Worm (Caenorhabditis elegans) whole organism, L1 larva: ENCODE results near the gene K12B6.9.

Source experiments
- C16A3.4 ChIP-seq: fragments of 150-350 bp; optimal IDR thresholded peaks from 2 replicates; lab custom pipeline; 2014; ENCODE audit warnings: missing biosample characterization, missing genetic modification characterization
- ama-1 ChIP-seq: fragments of 150-350 bp; optimal IDR thresholded peaks from 2 replicates; lab custom pipeline; 2014
- blmp-1 ChIP-seq: fragments of 150-350 bp; optimal IDR thresholded peaks from 2 replicates; lab custom pipeline; 2014; ENCODE audit warnings: missing biosample characterization, missing genetic modification characterization
- ceh-63 ChIP-seq: fragments of 200-800 bp; sonication (Bioruptor generic); optimal IDR thresholded peaks from 2 replicates; lab custom pipeline; 2018; ENCODE audit warnings: mild to moderate bottlenecking, missing genetic modification characterization, missing compliant biosample characterization
- ceh-90 ChIP-seq: sonication (generic microtip); optimal IDR thresholded peaks from 2 replicates; lab custom pipeline; 2016; ENCODE audit warnings: missing genetic modification characterization, missing compliant biosample characterization
- dsc-1 ChIP-seq: sonication (generic microtip); optimal IDR thresholded peaks from 2 replicates; lab custom pipeline; 2016; ENCODE audit warnings: mild to moderate bottlenecking, missing genetic modification characterization, missing compliant biosample characterization
- efl-1 ChIP-seq, 4 experiments: fragments of 150-350 bp; optimal IDR thresholded peaks in 3 of 4; peaks in 1 of 4; 1 replicate in 1 of 4; 2 replicates in 3 of 4; lab custom pipeline; 2014; ENCODE audit warnings: missing biosample characterization in 2 of 4, missing genetic modification characterization in 2 of 4, missing genetic modification reagents in 2 of 4
- efl-3 ChIP-seq: fragments of 200-800 bp; sonication (Bioruptor generic); optimal IDR thresholded peaks from 2 replicates; lab custom pipeline; 2018; ENCODE audit warnings: mild to moderate bottlenecking, missing genetic modification characterization, missing compliant biosample characterization
- egl-27 ChIP-seq, 2 experiments: fragments of 150-350 bp in 1 of 2; sonication (generic microtip); optimal IDR thresholded peaks; 3 replicates each; lab custom pipeline; 2017 to 2018; ENCODE audit warnings: missing biosample characterization in 2 of 2, missing genetic modification characterization in 2 of 2, missing genetic modification reagents in 2 of 2
- elt-2 ChIP-seq: sonication (generic microtip); optimal IDR thresholded peaks from 2 replicates; lab custom pipeline; 2016; ENCODE audit warnings: missing genetic modification characterization, mild to moderate bottlenecking, inconsistent platforms, missing compliant biosample characterization, missing genetic modification reagents
- ets-5 ChIP-seq: fragments of 200-800 bp; sonication (Bioruptor generic); IDR thresholded peaks from 2 replicates; pipeline ENCODE4 v1.3.6; 2022; ENCODE audit warnings: missing genetic modification characterization, missing compliant biosample characterization
- fkh-10 ChIP-seq: sonication (generic microtip); optimal IDR thresholded peaks from 2 replicates; lab custom pipeline; 2017; ENCODE audit warnings: missing biosample characterization, missing genetic modification reagents, missing genetic modification characterization
- fos-1 ChIP-seq: fragments of 150-350 bp; optimal IDR thresholded peaks from 2 replicates; lab custom pipeline; 2014; ENCODE audit warnings: missing biosample characterization, missing genetic modification characterization
- hpl-2 ChIP-seq: fragments of 150-350 bp; optimal IDR thresholded peaks from 2 replicates; lab custom pipeline; 2014; ENCODE audit warnings: missing biosample characterization, missing genetic modification reagents, missing genetic modification characterization
- isw-1 ChIP-seq: fragments of 200-800 bp; sonication (Bioruptor generic); IDR thresholded peaks from 2 replicates; pipeline ENCODE4 v1.3.6; 2022; ENCODE audit warnings: missing genetic modification characterization, missing compliant biosample characterization
- lin-14 ChIP-seq: fragments of 200-800 bp; sonication (Bioruptor generic); optimal IDR thresholded peaks from 2 replicates; lab custom pipeline; 2018; ENCODE audit warnings: mild to moderate bottlenecking, missing genetic modification characterization, moderate library complexity, missing compliant biosample characterization
- lir-3 ChIP-seq: sonication (generic microtip); optimal IDR thresholded peaks from 2 replicates; lab custom pipeline; 2016; ENCODE audit warnings: mild to moderate bottlenecking, missing genetic modification characterization, moderate library complexity, missing compliant biosample characterization; ENCODE audit not compliant: poor library complexity
- mep-1 ChIP-seq: fragments of 150-350 bp; optimal IDR thresholded peaks from 2 replicates; lab custom pipeline; 2014; ENCODE audit warnings: missing biosample characterization, missing genetic modification characterization
- nhr-11 ChIP-seq: fragments of 150-350 bp; optimal IDR thresholded peaks from 2 replicates; lab custom pipeline; 2014; ENCODE audit warnings: missing biosample characterization, missing genetic modification characterization
- nhr-237 ChIP-seq: fragments of 150-350 bp; optimal IDR thresholded peaks from 2 replicates; lab custom pipeline; 2014; ENCODE audit warnings: missing biosample characterization, missing genetic modification characterization
- nhr-47 ChIP-seq: sonication (generic microtip); optimal IDR thresholded peaks from 2 replicates; lab custom pipeline; 2016; ENCODE audit warnings: mild to moderate bottlenecking, missing genetic modification characterization, moderate library complexity, missing compliant biosample characterization
- nhr-71 ChIP-seq: sonication (generic microtip); optimal IDR thresholded peaks from 2 replicates; lab custom pipeline; 2016; ENCODE audit warnings: mild to moderate bottlenecking, missing genetic modification characterization, moderate library complexity, missing compliant biosample characterization
- nhr-77 ChIP-seq: fragments of 150-350 bp; optimal IDR thresholded peaks from 2 replicates; lab custom pipeline; 2014; ENCODE audit warnings: missing biosample characterization, missing genetic modification characterization
- pax-3 ChIP-seq: fragments of 200-800 bp; sonication (Bioruptor generic); optimal IDR thresholded peaks from 2 replicates; lab custom pipeline; 2018; ENCODE audit warnings: mild to moderate bottlenecking, missing genetic modification characterization, moderate library complexity, missing compliant biosample characterization
- rnt-1 ChIP-seq: sonication (generic microtip); optimal IDR thresholded peaks from 2 replicates; lab custom pipeline; 2016; ENCODE audit warnings: mild to moderate bottlenecking, missing genetic modification characterization, moderate library complexity, missing compliant biosample characterization
- snu-23 ChIP-seq: sonication (generic microtip); optimal IDR thresholded peaks from 2 replicates; lab custom pipeline; 2016; ENCODE audit warnings: missing genetic modification characterization, missing compliant biosample characterization
- sptf-1 ChIP-seq: fragments of 150-350 bp; optimal IDR thresholded peaks from 2 replicates; lab custom pipeline; 2014; ENCODE audit warnings: missing biosample characterization, missing genetic modification characterization
- sup-37 ChIP-seq: fragments of 200-800 bp; sonication (Bioruptor generic); optimal IDR thresholded peaks from 2 replicates; lab custom pipeline; 2018; ENCODE audit warnings: mild to moderate bottlenecking, missing genetic modification characterization, missing compliant biosample characterization
- swsn-7 ChIP-seq: sonication (generic microtip); optimal IDR thresholded peaks from 2 replicates; lab custom pipeline; 2016; ENCODE audit warnings: missing genetic modification characterization, missing compliant biosample characterization
- unc-30 ChIP-seq: sonication (generic microtip); optimal IDR thresholded peaks from 2 replicates; lab custom pipeline; 2017; ENCODE audit warnings: missing biosample characterization, missing genetic modification characterization
- unc-62 ChIP-seq: fragments of 150-350 bp; optimal IDR thresholded peaks from 2 replicates; lab custom pipeline; 2014; ENCODE audit warnings: missing biosample characterization, missing genetic modification reagents, missing genetic modification characterization
- unc-86 ChIP-seq: sonication (generic microtip); optimal IDR thresholded peaks from 2 replicates; lab custom pipeline; 2016; ENCODE audit warnings: missing genetic modification characterization, missing compliant biosample characterization
- unc-98 ChIP-seq: fragments of 200-800 bp; sonication (Bioruptor generic); IDR thresholded peaks from 2 replicates; pipeline ENCODE4 v1.3.6; 2022; ENCODE audit warnings: missing genetic modification characterization, missing compliant biosample characterization
- xbp-1 ChIP-seq: sonication (generic microtip); optimal IDR thresholded peaks from 2 replicates; lab custom pipeline; 2016; ENCODE audit warnings: missing genetic modification characterization, missing compliant biosample characterization
- zag-1 ChIP-seq: fragments of 150-350 bp; optimal IDR thresholded peaks from 2 replicates; lab custom pipeline; 2014; ENCODE audit warnings: missing biosample characterization, missing genetic modification characterization
- zip-4 ChIP-seq: fragments of 200-800 bp; sonication (Bioruptor generic); optimal IDR thresholded peaks from 2 replicates; lab custom pipeline; 2018; ENCODE audit warnings: mild to moderate bottlenecking, missing genetic modification characterization, moderate library complexity, missing compliant biosample characterization

Gene K12B6.9

DNA sequence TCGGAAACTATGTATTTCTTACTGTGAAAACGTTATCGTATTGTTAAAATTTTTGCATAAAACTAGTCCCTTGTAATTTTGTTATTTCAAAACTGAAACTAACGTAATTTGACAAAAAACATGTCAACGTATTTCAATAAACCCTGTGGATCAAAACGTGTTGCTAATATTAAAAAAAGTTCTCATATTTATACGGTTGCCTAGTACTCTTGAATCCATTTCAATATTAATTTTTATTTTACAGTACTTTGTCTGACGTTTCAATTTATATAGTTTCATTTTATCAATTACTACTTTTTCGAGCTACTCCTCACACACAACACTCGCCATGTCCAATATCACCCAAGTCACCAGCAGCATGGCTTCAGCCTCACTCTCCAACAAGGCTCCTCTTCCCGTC is 11.0 kb upstream of the K12B6.9 start, which contains the start of gene sago-1:
Gene sago-1 (plus strand): TSS at position 301 of the 400 bp plus-strand sequence.
- TF ChIP-seq unc-30 (tag; lab: Kevin White, UChicago) (no peak), fkh-10 (no peak), nhr-77 (tag; lab: Kevin White, UChicago) (no peak), elt-2 (tag; lab: Kevin White, UChicago) (no peak), unc-98 (GFP tag; lab: Robert Waterston, UW) (no peak), nhr-71 (tag; lab: Kevin White, UChicago) (no peak), mep-1 (no peak), xbp-1 (tag; lab: Kevin White, UChicago) (no peak), fos-1 (tag; lab: Kevin White, UChicago) (no peak)
- TF ChIP-seq, all 84 proteins: peak for 0

- peak; percentile 68 for TF ChIP-seq blmp-1 (tag; lab: Kevin White, UChicago)
- TF ChIP-seq lir-3 (tag; lab: Kevin White, UChicago): no peak
- TF ChIP-seq, all 84 proteins: peak for 1
Measured at ce11 chrV:6302465-6302864, 10.0 kb upstream of the K12B6.9 start.

DNA sequence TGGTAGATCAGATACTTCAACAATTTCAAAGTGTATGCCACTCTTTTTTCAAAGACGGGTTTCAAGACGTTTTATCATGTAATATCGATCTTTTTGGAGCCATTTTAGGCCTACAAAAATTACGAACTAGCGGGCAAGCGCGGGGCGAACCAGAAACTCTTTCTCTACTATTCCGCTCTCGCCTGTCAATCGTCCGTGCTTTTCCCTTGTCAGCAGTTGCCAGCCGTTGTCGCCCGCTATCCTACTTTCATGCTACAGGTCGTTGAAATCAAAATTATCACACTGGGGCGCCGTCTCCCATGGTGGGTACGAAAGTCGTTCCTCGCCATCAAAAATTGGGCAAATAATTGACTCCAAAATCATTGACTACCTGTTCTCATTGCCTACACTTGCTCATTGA is 8.6 kb upstream of the K12B6.9 start:
- TF ChIP-seq zag-1 (tag; lab: Kevin White, UChicago) (no peak), dsc-1 (no peak), ceh-63 (no peak), nhr-47 (no peak), isw-1 (GFP tag; lab: Robert Waterston, UW) (no peak), unc-98 (GFP tag; lab: Robert Waterston, UW) (no peak), rnt-1 (no peak), egl-27 (tag; optimal IDR thresholded peaks at IDR 0.05; lab: Kevin White, UChicago) (no peak), snu-23 (GFP tag; lab: Kevin White, UChicago) (no peak), lin-14 (GFP tag; lab: Kevin White, UChicago) (no peak), C16A3.4 (no peak), swsn-7 (no peak), zip-4 (GFP tag; lab: Kevin White, UChicago) (no peak), unc-62 (GFP tag; lab: Kevin White, UChicago) (no peak), nhr-11 (tag; lab: Kevin White, UChicago) (no peak), nhr-71 (tag; lab: Kevin White, UChicago) (no peak), ets-5 (GFP tag; lab: Robert Waterston, UW) (no peak), ceh-90 (tag; lab: Kevin White, UChicago) (no peak), nhr-237 (tag; lab: Kevin White, UChicago) (no peak)

DNA sequence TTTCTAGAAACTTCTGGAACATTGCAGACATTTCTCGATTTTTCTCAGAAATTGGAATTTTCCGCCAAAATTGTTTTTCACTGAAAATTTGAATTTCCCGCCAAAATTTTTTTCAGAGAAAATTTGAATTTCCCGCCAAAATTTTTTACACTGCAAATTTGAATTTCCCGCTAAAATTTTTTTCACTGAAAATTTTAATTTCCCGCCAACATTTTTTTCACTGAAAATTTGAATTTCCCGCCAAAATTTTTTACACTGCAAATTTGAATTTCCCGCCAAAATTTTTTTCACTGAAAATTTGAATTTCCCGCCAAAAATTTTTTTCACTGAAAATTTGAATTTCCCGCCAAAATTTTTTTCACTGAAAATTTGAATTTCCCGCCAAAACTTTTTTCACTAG is 4.1 kb upstream of the K12B6.9 start:
- peak; percentile 64 for TF ChIP-seq unc-98 (GFP tag; lab: Robert Waterston, UW)

DNA sequence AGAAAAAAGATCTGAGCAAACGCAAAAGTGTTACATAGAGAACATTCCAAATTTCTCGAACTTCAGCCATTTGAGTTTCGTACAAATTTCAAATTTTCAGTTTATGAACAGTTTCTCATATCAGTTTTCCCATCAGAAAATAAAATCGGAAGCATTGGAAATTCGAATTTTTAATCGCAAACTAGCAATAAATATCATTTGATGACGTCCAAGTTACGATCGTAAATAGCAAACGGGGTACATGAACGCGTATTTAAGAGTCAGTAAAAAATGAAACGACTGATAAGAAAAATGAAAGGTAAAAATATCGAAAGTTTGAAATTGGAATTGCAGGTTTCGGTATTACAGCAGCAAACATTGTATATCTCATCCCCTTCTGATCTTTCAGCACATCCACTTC is 1.2 kb downstream of the K12B6.9 start:
- no peak for TF ChIP-seq nhr-237 (tag; lab: Kevin White, UChicago)
- peak; percentile 28 for TF ChIP-seq elt-2 (tag; lab: Kevin White, UChicago)
- TF ChIP-seq hpl-2 (GFP tag; lab: Kevin White, UChicago): no peak
- TF ChIP-seq sptf-1 (tag; lab: Kevin White, UChicago): no peak
- no peak for TF ChIP-seq efl-1 (optimal IDR thresholded peaks at IDR 0.05; lab: Kevin White, UChicago)
- peak in 1 of 2 experiments; percentile 64 for TF ChIP-seq efl-1 (GFP tag; optimal IDR thresholded peaks at IDR 0.05 in 1 of 2; lab: Kevin White, UChicago)
- TF ChIP-seq, all 84 proteins: peak for 2

DNA sequence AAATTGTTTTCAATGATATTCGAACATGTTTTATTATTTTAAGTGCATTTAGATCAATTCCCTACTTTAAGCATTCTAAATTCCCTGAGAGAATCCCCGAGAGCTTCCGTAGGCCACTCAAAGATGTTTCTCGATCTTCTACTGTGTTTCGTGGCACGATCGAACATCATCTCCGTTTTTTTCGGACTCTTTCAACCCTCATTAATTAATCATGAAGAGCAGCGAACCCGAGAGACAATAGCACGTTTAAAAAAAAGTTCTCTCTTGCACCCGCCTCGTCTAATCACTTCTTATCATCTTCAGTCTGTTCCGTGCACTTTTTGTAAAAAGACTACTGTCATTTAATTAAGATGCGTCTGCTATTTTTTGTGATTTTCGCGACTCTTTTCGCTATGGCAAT is 3.9 kb downstream of the K12B6.9 start, which contains the start of gene K12B6.11:
Gene K12B6.11 (plus strand): TSS at position 301 of the 400 bp plus-strand sequence.
- no peak for TF ChIP-seq sup-37 (GFP tag; lab: Kevin White, UChicago)
- TF ChIP-seq efl-3: no peak
- TF ChIP-seq unc-86: no peak
- TF ChIP-seq pax-3: no peak
- no peak for TF ChIP-seq ama-1
- no peak for TF ChIP-seq efl-1 (optimal IDR thresholded peaks at IDR 0.05; lab: Kevin White, UChicago)
- TF ChIP-seq efl-1 (GFP tag; optimal IDR thresholded peaks at IDR 0.05 in 1 of 2; lab: Kevin White, UChicago): no peak
